Worm (Caenorhabditis elegans): ENCODE measurements around the gene Y59H11AR.3.

DNA sequence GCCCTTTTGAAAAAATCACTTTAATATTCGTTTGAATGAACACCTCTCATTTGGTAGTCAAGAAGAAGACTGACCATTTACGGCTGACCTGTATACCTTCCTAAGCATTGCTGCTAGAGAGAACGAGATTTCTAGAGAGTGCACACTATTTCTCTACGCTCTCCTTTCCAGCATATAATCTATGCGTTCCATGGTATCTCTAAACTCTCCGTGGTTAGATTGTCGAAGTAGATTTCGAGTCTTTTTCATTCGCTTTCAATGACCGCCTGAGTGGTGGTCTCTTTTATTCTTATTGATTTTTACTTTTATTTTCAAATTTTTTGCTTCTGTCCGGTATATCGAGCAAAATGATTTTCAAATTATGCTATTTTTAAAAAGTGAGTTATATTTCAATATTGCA, 2.3 kb upstream of the Y59H11AR.3 start:
- TF ChIP-seq tab-1 (GFP tag; IDR thresholded peaks at IDR 0.05): no peak
- TF ChIP-seq flt-1 (GFP tag; IDR thresholded peaks at IDR 0.05): no peak
- no peak for TF ChIP-seq ztf-29 (GFP tag; IDR thresholded peaks at IDR 0.05)
- no peak for TF ChIP-seq cog-1 (tag; optimal IDR thresholded peaks at IDR 0.05)

Measured in whole organism, midembryonic.